Worm (Caenorhabditis elegans): ENCODE data around the gene snpn-1.

snpn-1 gene

DNA sequence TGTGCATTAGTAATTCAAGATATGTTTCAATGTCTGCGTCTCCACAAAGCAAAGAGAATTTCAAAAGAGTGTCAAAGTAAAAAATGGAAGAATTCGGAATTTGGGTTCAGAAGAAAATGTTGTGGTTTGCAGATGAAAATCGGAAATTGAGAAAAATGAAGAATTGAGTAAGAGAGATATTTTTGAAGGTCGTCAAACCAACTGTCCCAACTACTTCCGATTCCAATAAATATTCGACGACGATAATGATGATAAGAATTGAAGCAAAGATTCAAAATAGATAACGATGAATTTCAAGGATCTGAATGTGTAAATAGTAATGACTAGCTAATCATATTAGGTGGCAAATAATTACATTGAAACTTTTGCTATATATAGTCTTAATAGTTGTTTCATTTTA, 49.1 kb upstream of the snpn-1 start:
- TF ChIP-seq mab-5 (tag; optimal IDR thresholded peaks at IDR 0.05) (no peak), C34F6.9 (tag; optimal IDR thresholded peaks at IDR 0.05) (peak; percentile 20), lsy-2 (tag; optimal IDR thresholded peaks at IDR 0.05) (peak in 1 of 2 experiments; percentile 7), sma-9 (GFP tag; optimal IDR thresholded peaks at IDR 0.05) (peak; percentile 1), sma-9 (tag; optimal IDR thresholded peaks at IDR 0.05) (no peak), ama-1 (optimal IDR thresholded peaks at IDR 0.05) (no peak), nhr-25 (tag; optimal IDR thresholded peaks at IDR 0.05) (peak; percentile 16), fos-1 (tag; optimal IDR thresholded peaks at IDR 0.05) (peak; percentile 4), crh-2 (tag; optimal IDR thresholded peaks at IDR 0.05) (peak; percentile 15), unc-55 (GFP tag; optimal IDR thresholded peaks at IDR 0.05) (peak; percentile 33)

DNA sequence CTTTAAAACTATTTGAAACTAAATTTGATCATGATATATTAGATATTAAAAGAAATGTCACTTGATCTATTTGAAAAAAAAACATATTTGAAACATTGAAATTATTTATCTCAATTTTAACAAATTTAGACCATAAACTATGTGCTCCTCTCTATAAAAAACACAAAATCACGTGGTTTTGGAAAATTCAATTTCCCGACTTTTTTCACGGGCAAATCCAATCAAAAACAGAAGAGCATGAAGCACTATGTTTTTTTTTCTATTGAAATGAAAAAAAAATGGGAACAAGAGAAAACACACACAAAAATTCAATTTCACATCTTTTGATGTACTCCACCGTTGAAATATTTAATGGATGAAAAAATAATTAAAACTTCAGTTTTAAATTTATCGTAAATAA, 48.3 kb upstream of the snpn-1 start:
- no peak for TF ChIP-seq gmeb-1 (tag; optimal IDR thresholded peaks at IDR 0.05)
- TF ChIP-seq lsy-2 (tag; optimal IDR thresholded peaks at IDR 0.05): peak in 1 of 2 experiments; percentile 2

- TF ChIP-seq F13H6.1 (tag; optimal IDR thresholded peaks at IDR 0.05): peak; percentile 29
- TF ChIP-seq unc-39 (tag; optimal IDR thresholded peaks at IDR 0.05): no peak
- TF ChIP-seq zag-1 (tag; optimal IDR thresholded peaks at IDR 0.05): peak; percentile 69
- no peak for TF ChIP-seq nhr-237 (tag; optimal IDR thresholded peaks at IDR 0.05)
- peak; percentile 52 for TF ChIP-seq crh-2 (tag; optimal IDR thresholded peaks at IDR 0.05)
- TF ChIP-seq peb-1 (tag; optimal IDR thresholded peaks at IDR 0.05): no peak
- TF ChIP-seq Y55F3AM.14 (GFP tag; optimal IDR thresholded peaks at IDR 0.05): peak; percentile 4
- TF ChIP-seq gmeb-1 (tag; optimal IDR thresholded peaks at IDR 0.05): no peak
- TF ChIP-seq blmp-1 (tag; optimal IDR thresholded peaks at IDR 0.05; ENCODE audit: insufficient read depth): no peak
- peak; percentile 74 for TF ChIP-seq C34F6.9 (tag; optimal IDR thresholded peaks at IDR 0.05)
- peak in 1 of 2 experiments; percentile 44 for TF ChIP-seq lsy-2 (tag; optimal IDR thresholded peaks at IDR 0.05)
- peak; percentile 9 for TF ChIP-seq sma-9 (GFP tag; optimal IDR thresholded peaks at IDR 0.05)
- TF ChIP-seq sma-9 (tag; optimal IDR thresholded peaks at IDR 0.05): no peak
- no peak for TF ChIP-seq dmd-4 (tag; optimal IDR thresholded peaks at IDR 0.05)
- peak; percentile 39 for TF ChIP-seq unc-55 (GFP tag; optimal IDR thresholded peaks at IDR 0.05)
Measured at ce11 chrIV:5137809-5138208, 47.0 kb upstream of the snpn-1 start.

ce11 chrIV:5136523-5136922, 45.7 kb upstream of the snpn-1 start:
- TF ChIP-seq nhr-129 (tag; optimal IDR thresholded peaks at IDR 0.05) (no peak), sma-3 (GFP tag; optimal IDR thresholded peaks at IDR 0.05) (peak; percentile 5)

ce11 chrIV:5134798-5135197, 44.0 kb upstream of the snpn-1 start:
- peak; percentile 9 for TF ChIP-seq nhr-129 (tag; optimal IDR thresholded peaks at IDR 0.05)
- TF ChIP-seq lsy-2 (tag; optimal IDR thresholded peaks at IDR 0.05): peak in 1 of 2 experiments; percentile 12
- no peak for TF ChIP-seq skn-1 (tag; optimal IDR thresholded peaks at IDR 0.05)
- TF ChIP-seq C34F6.9 (tag; optimal IDR thresholded peaks at IDR 0.05): peak; percentile 24
- TF ChIP-seq ZK546.5 (tag; optimal IDR thresholded peaks at IDR 0.05): no peak
- peak; percentile 90 for TF ChIP-seq fos-1 (tag; optimal IDR thresholded peaks at IDR 0.05)
- no peak for TF ChIP-seq nhr-77 (tag; optimal IDR thresholded peaks at IDR 0.05)
- TF ChIP-seq mab-5 (tag; optimal IDR thresholded peaks at IDR 0.05): peak; percentile 34

DNA sequence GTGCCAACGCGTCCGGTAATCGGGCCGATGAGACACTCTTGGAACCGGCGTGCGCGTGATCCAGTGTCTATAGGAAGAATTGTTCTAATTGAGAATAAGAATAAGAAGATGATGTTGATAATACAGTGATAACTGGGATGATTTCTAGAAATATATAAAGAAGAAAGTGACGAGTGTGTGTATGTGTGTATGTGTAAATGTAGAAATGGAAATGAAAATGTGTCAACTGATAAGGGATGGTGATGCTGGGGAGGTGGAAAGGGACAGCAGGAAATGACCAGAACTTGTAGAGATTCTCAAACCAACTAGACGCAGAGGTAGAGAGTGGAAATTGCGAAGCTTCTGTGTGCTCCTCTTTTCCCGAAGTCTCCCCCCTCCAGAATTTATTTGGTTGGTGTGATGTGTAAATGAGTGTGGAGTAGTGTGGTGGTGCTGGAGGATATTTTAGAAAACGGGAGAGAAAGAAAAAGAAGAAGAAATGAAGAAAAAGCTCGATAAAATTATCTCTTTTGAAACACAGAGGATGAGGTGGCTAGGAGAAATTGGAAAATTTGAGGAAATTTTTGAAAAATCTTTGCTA, 43.0 kb upstream of the snpn-1 start:
- peak; percentile 41 for TF ChIP-seq F13H6.1 (tag; optimal IDR thresholded peaks at IDR 0.05)
- TF ChIP-seq zag-1 (tag; optimal IDR thresholded peaks at IDR 0.05): peak; percentile 7
- TF ChIP-seq nhr-237 (tag; optimal IDR thresholded peaks at IDR 0.05): no peak
- TF ChIP-seq sem-4 (tag; optimal IDR thresholded peaks at IDR 0.05): no peak
- peak; percentile 41 for TF ChIP-seq C34F6.9 (tag; optimal IDR thresholded peaks at IDR 0.05)
- TF ChIP-seq ceh-82 (tag; optimal IDR thresholded peaks at IDR 0.05): no peak
- peak; percentile 24 for TF ChIP-seq nhr-129 (tag; optimal IDR thresholded peaks at IDR 0.05)
- no peak for TF ChIP-seq ZK546.5 (tag; optimal IDR thresholded peaks at IDR 0.05)
- peak; percentile 91 for TF ChIP-seq fos-1 (tag; optimal IDR thresholded peaks at IDR 0.05)
- TF ChIP-seq unc-39 (tag; optimal IDR thresholded peaks at IDR 0.05): no peak
- TF ChIP-seq unc-62 (GFP tag; optimal IDR thresholded peaks at IDR 0.05): no peak
- TF ChIP-seq dmd-4 (tag; optimal IDR thresholded peaks at IDR 0.05): no peak
- peak; percentile 27 for TF ChIP-seq sma-3 (GFP tag; optimal IDR thresholded peaks at IDR 0.05)
- no peak for TF ChIP-seq nhr-23 (tag; optimal IDR thresholded peaks at IDR 0.05)
- TF ChIP-seq unc-55 (GFP tag; optimal IDR thresholded peaks at IDR 0.05): peak; percentile 49
- TF ChIP-seq lin-11 (tag; optimal IDR thresholded peaks at IDR 0.05): no peak
- no peak for TF ChIP-seq ama-1 (optimal IDR thresholded peaks at IDR 0.05)
- no peak for TF ChIP-seq alr-1 (tag; optimal IDR thresholded peaks at IDR 0.05)
- peak in 1 of 2 experiments; percentile 44 for TF ChIP-seq lsy-2 (tag; optimal IDR thresholded peaks at IDR 0.05)
- no peak for TF ChIP-seq nhr-25 (tag; optimal IDR thresholded peaks at IDR 0.05)
- peak; percentile 26 for TF ChIP-seq sma-9 (GFP tag; optimal IDR thresholded peaks at IDR 0.05)
- no peak for TF ChIP-seq sma-9 (tag; optimal IDR thresholded peaks at IDR 0.05)
- TF ChIP-seq snpc-4 (tag; optimal IDR thresholded peaks at IDR 0.05): no peak
- TF ChIP-seq crh-2 (tag; optimal IDR thresholded peaks at IDR 0.05): peak; percentile 33
- peak; percentile 79 for TF ChIP-seq blmp-1 (tag; optimal IDR thresholded peaks at IDR 0.05; ENCODE audit: insufficient read depth)
- no peak for TF ChIP-seq lin-39 (tag; optimal IDR thresholded peaks at IDR 0.05)
- TF ChIP-seq nhr-21 (tag; optimal IDR thresholded peaks at IDR 0.05): peak; percentile 43
